Worm (Caenorhabditis elegans): ENCODE measurements around the gene F59B10.3.

The F59B10.3 gene

DNA sequence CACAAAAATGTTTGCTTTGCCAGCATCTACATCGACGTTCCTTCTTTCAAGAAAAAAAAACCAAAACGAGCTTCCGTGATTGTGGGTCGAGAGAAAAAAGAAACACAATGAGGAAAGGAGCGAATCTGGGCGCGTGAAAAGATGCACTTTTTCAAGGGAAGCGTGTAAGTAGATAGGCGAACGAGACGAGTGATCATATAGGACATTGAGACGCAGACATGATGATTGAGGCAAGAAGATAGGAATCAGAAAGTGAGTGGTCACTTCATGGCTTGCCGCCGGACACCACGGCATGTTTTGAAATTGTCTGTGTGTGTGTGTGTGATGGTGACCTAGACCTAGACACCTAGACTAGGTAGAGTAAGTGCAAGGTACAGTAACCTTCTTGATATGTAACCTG lies 8.8 kb upstream of the F59B10.3 start (continued):
- peak; percentile 77 for TF ChIP-seq unc-62 (GFP tag; optimal IDR thresholded peaks at IDR 0.05)
- no peak for TF ChIP-seq ceh-9 (tag; optimal IDR thresholded peaks at IDR 0.05)
- TF ChIP-seq lin-39 (tag; optimal IDR thresholded peaks at IDR 0.05), result peak; percentile 50
- TF ChIP-seq nhr-12 (tag; optimal IDR thresholded peaks at IDR 0.05), result no peak
- TF ChIP-seq nhr-43 (tag; optimal IDR thresholded peaks at IDR 0.05; ENCODE audit: poor library complexity, severe bottlenecking), result peak; percentile 74
- TF ChIP-seq nhr-23 (tag; optimal IDR thresholded peaks at IDR 0.05), result peak; percentile 55
- TF ChIP-seq sea-2 (GFP tag; optimal IDR thresholded peaks at IDR 0.05), result no peak

ce11 chrII:10502491-10503063 lies 7.8 kb upstream of the F59B10.3 start, which contains the start of gene myrf-1:
Gene myrf-1 (minus strand): TSS chrII:10502541.
- TF ChIP-seq nhr-43 (tag; optimal IDR thresholded peaks at IDR 0.05; ENCODE audit: poor library complexity, severe bottlenecking) (peak; percentile 74), jun-1 (tag; optimal IDR thresholded peaks at IDR 0.05) (peak; percentile 62), fkh-10 (GFP tag; optimal IDR thresholded peaks at IDR 0.05) (peak; percentile 17), nhr-25 (tag; optimal IDR thresholded peaks at IDR 0.05) (peak; percentile 77), ZK546.5 (tag; optimal IDR thresholded peaks at IDR 0.05) (no peak), lin-39 (tag; optimal IDR thresholded peaks at IDR 0.05) (peak; percentile 96), hmg-11 (tag; optimal IDR thresholded peaks at IDR 0.05) (peak; percentile 99), ztf-11 (tag; optimal IDR thresholded peaks at IDR 0.05) (no peak), nhr-12 (tag; optimal IDR thresholded peaks at IDR 0.05) (no peak), elt-3 (tag; optimal IDR thresholded peaks at IDR 0.05) (peak in 2 of 3 experiments; percentile 18 to 35), unc-62 (GFP tag; optimal IDR thresholded peaks at IDR 0.05) (peak; percentile 83), nfya-1 (tag; optimal IDR thresholded peaks at IDR 0.05; ENCODE audit: insufficient read depth) (peak; percentile 90), ceh-9 (tag; optimal IDR thresholded peaks at IDR 0.05) (no peak), aly-2 (tag; optimal IDR thresholded peaks at IDR 0.05) (no peak), zag-1 (tag; optimal IDR thresholded peaks at IDR 0.05) (peak; percentile 57), pqm-1 (tag; optimal IDR thresholded peaks at IDR 0.05) (peak; percentile 8), unc-39 (tag; optimal IDR thresholded peaks at IDR 0.05) (no peak), R02D3.7 (tag; optimal IDR thresholded peaks at IDR 0.05) (peak; percentile 53), fos-1 (tag; optimal IDR thresholded peaks at IDR 0.05) (peak; percentile 48), nhr-28 (tag; optimal IDR thresholded peaks at IDR 0.05) (no peak), egl-5 (tag; optimal IDR thresholded peaks at IDR 0.05) (peak; percentile 85), nhr-67 (tag; optimal IDR thresholded peaks at IDR 0.05) (peak; percentile 3), sea-2 (GFP tag; optimal IDR thresholded peaks at IDR 0.05) (peak; percentile 39), mml-1 (tag; optimal IDR thresholded peaks at IDR 0.05) (no peak), tbx-2 (tag; optimal IDR thresholded peaks at IDR 0.05) (peak; percentile 88), ceh-16 (tag; optimal IDR thresholded peaks at IDR 0.05) (no peak), elt-1 (tag; optimal IDR thresholded peaks at IDR 0.05) (peak; percentile 56), ceh-28 (tag; optimal IDR thresholded peaks at IDR 0.05) (peak; percentile 84), daf-12 (tag; optimal IDR thresholded peaks at IDR 0.05) (no peak), lsy-12 (tag; optimal IDR thresholded peaks at IDR 0.05) (peak; percentile 92), elt-2 (tag; optimal IDR thresholded peaks at IDR 0.05) (peak; percentile 80), ceh-82 (tag; optimal IDR thresholded peaks at IDR 0.05) (peak; percentile 43), snpc-4 (tag; optimal IDR thresholded peaks at IDR 0.05) (peak; percentile 33), nhr-76 (tag; optimal IDR thresholded peaks at IDR 0.05) (no peak), mdl-1 (tag; optimal IDR thresholded peaks at IDR 0.05) (peak; percentile 70), fkh-2 (tag; optimal IDR thresholded peaks at IDR 0.05) (no peak), skn-1 (tag; optimal IDR thresholded peaks at IDR 0.05) (peak; percentile 61), eor-1 (tag; optimal IDR thresholded peaks at IDR 0.05) (no peak), lin-15B (tag; optimal IDR thresholded peaks at IDR 0.05) (peak; percentile 64), nhr-77 (tag; optimal IDR thresholded peaks at IDR 0.05) (peak; percentile 47), ztf-4 (tag; optimal IDR thresholded peaks at IDR 0.05) (no peak), nhr-11 (tag; optimal IDR thresholded peaks at IDR 0.05) (peak; percentile 87), nhr-237 (tag; optimal IDR thresholded peaks at IDR 0.05) (no peak), egl-27 (tag; optimal IDR thresholded peaks at IDR 0.05) (no peak), pha-4 (tag; optimal IDR thresholded peaks at IDR 0.05) (peak; percentile 92), nhr-23 (tag; optimal IDR thresholded peaks at IDR 0.05) (peak; percentile 91), ama-1 (optimal IDR thresholded peaks at IDR 0.05) (peak; percentile 67)
